Worm (Caenorhabditis elegans): ENCODE measurements around the gene sfxn-1.2.

ce11 chrII:11200234-11200755 lies 14.5 kb downstream of the sfxn-1.2 start:
- TF ChIP-seq ceh-24 (tag; optimal IDR thresholded peaks at IDR 0.05) (no peak), odd-2 (tag; optimal IDR thresholded peaks at IDR 0.05) (no peak), ama-1 (optimal IDR thresholded peaks at IDR 0.05) (no peak), nfya-1 (tag; optimal IDR thresholded peaks at IDR 0.05) (no peak), ceh-30 (tag; optimal IDR thresholded peaks at IDR 0.05) (no peak), C08G9.2 (tag; optimal IDR thresholded peaks at IDR 0.05) (no peak), ceh-22 (tag; optimal IDR thresholded peaks at IDR 0.05) (no peak), pha-4 (tag; optimal IDR thresholded peaks at IDR 0.05) (no peak), ceh-9 (tag; optimal IDR thresholded peaks at IDR 0.05) (no peak), hlh-13 (GFP tag; optimal IDR thresholded peaks at IDR 0.05) (no peak), tbx-2 (tag; optimal IDR thresholded peaks at IDR 0.05) (no peak), madf-2 (tag; optimal IDR thresholded peaks at IDR 0.05) (no peak), tbx-7 (tag; optimal IDR thresholded peaks at IDR 0.05) (no peak)
